Worm (Caenorhabditis elegans) whole organism, L2 larva: ENCODE data around the gene lpin-1.

ENCODE experiments used
- C34F6.9 ChIP-seq: fragments of 150-350 bp; optimal IDR thresholded peaks from 2 replicates; lab custom pipeline; 2014; ENCODE audit warnings: missing biosample characterization, missing genetic modification characterization
- F13H6.1 ChIP-seq: sonication (generic microtip); optimal IDR thresholded peaks from 2 replicates; lab custom pipeline; 2016; ENCODE audit warnings: missing genetic modification characterization, missing compliant biosample characterization
- Y55F3AM.14 ChIP-seq: fragments of 200-800 bp; sonication (Bioruptor generic); optimal IDR thresholded peaks from 2 replicates; lab custom pipeline; 2018; ENCODE audit warnings: mild to moderate bottlenecking, missing genetic modification characterization, missing compliant biosample characterization
- ZK546.5 ChIP-seq: sonication (generic microtip); optimal IDR thresholded peaks from 2 replicates; lab custom pipeline; 2017; ENCODE audit warnings: missing biosample characterization, missing genetic modification characterization
- alr-1 ChIP-seq: fragments of 150-350 bp; optimal IDR thresholded peaks from 2 replicates; lab custom pipeline; 2014; ENCODE audit warnings: missing biosample characterization, missing genetic modification characterization
- aly-2 ChIP-seq: fragments of 150-350 bp; optimal IDR thresholded peaks from 2 replicates; lab custom pipeline; 2014; ENCODE audit warnings: missing biosample characterization, missing genetic modification characterization
- ama-1 ChIP-seq: fragments of 150-350 bp; optimal IDR thresholded peaks from 2 replicates; lab custom pipeline; 2018; ENCODE audit warnings: inconsistent platforms
- blmp-1 ChIP-seq: sonication (generic microtip); optimal IDR thresholded peaks from 2 replicates; lab custom pipeline; 2017; ENCODE audit warnings: missing genetic modification characterization, mild to moderate bottlenecking, missing compliant biosample characterization, antibody characterized with exemption, moderate library complexity; ENCODE audit not compliant: insufficient read depth
- ceh-16 ChIP-seq: fragments of 150-350 bp; optimal IDR thresholded peaks from 2 replicates; lab custom pipeline; 2014; ENCODE audit warnings: missing biosample characterization, missing genetic modification characterization
- crh-2 ChIP-seq: sonication (generic microtip); optimal IDR thresholded peaks from 2 replicates; lab custom pipeline; 2017; ENCODE audit warnings: missing biosample characterization, missing genetic modification characterization
- egl-27 ChIP-seq: sonication (generic microtip); optimal IDR thresholded peaks from 3 replicates; lab custom pipeline; 2017; ENCODE audit warnings: missing biosample characterization, missing genetic modification reagents, missing genetic modification characterization
- elt-1 ChIP-seq: fragments of 150-350 bp; optimal IDR thresholded peaks from 2 replicates; lab custom pipeline; 2014; ENCODE audit warnings: missing biosample characterization, missing genetic modification characterization
- fos-1 ChIP-seq: fragments of 150-350 bp; optimal IDR thresholded peaks from 2 replicates; lab custom pipeline; 2014; ENCODE audit warnings: missing biosample characterization, missing genetic modification characterization
- gmeb-1 ChIP-seq: fragments of 150-350 bp; optimal IDR thresholded peaks from 2 replicates; lab custom pipeline; 2014; ENCODE audit warnings: missing biosample characterization, missing genetic modification characterization
- lin-11 ChIP-seq: fragments of 150-350 bp; sonication (generic microtip); optimal IDR thresholded peaks from 2 replicates; lab custom pipeline; 2014; ENCODE audit warnings: missing biosample characterization, missing genetic modification characterization, inconsistent platforms, mixed read lengths
- lin-13 ChIP-seq: fragments of 150-350 bp; optimal IDR thresholded peaks from 2 replicates; lab custom pipeline; 2014; ENCODE audit warnings: missing biosample characterization, missing genetic modification reagents, missing genetic modification characterization
- lin-39 ChIP-seq: fragments of 150-350 bp; optimal IDR thresholded peaks from 2 replicates; lab custom pipeline; 2014; ENCODE audit warnings: missing biosample characterization, missing genetic modification reagents, missing genetic modification characterization
- lsy-2 ChIP-seq, 2 experiments: fragments of 150-350 bp in 1 of 2; sonication (generic microtip) in 1 of 2; optimal IDR thresholded peaks; 2 replicates each; lab custom pipeline; 2014 to 2017; ENCODE audit warnings: missing biosample characterization in 2 of 2, missing genetic modification characterization in 2 of 2
- mab-5 ChIP-seq: fragments of 150-350 bp; optimal IDR thresholded peaks from 2 replicates; lab custom pipeline; 2014; ENCODE audit warnings: missing biosample characterization, missing genetic modification characterization
- mbf-1 ChIP-seq: sonication (generic microtip); optimal IDR thresholded peaks from 2 replicates; lab custom pipeline; 2017; ENCODE audit warnings: missing biosample characterization, missing genetic modification characterization
- mdl-1 ChIP-seq, 2 experiments: fragments of 150-350 bp in 1 of 2; sonication (generic microtip) in 1 of 2; optimal IDR thresholded peaks; 2 replicates each; lab custom pipeline; 2017; ENCODE audit warnings: missing biosample characterization in 2 of 2, missing genetic modification characterization in 2 of 2
- nhr-10 ChIP-seq: sonication (generic microtip); optimal IDR thresholded peaks from 2 replicates; lab custom pipeline; 2017; ENCODE audit warnings: missing biosample characterization, missing genetic modification characterization
- nhr-12 ChIP-seq: fragments of 150-350 bp; optimal IDR thresholded peaks from 2 replicates; lab custom pipeline; 2014; ENCODE audit warnings: missing biosample characterization, missing genetic modification characterization
- nhr-129 ChIP-seq: fragments of 150-350 bp; optimal IDR thresholded peaks from 2 replicates; lab custom pipeline; 2014; ENCODE audit warnings: missing biosample characterization, missing genetic modification characterization
- nhr-21 ChIP-seq: fragments of 150-350 bp; optimal IDR thresholded peaks from 2 replicates; lab custom pipeline; 2014; ENCODE audit warnings: missing biosample characterization, missing genetic modification characterization
- nhr-25 ChIP-seq: fragments of 150-350 bp; sonication (generic microtip); optimal IDR thresholded peaks from 3 replicates; lab custom pipeline; 2014; ENCODE audit warnings: missing biosample characterization, missing genetic modification characterization
- nhr-6 ChIP-seq: fragments of 150-350 bp; optimal IDR thresholded peaks from 2 replicates; lab custom pipeline; 2014; ENCODE audit warnings: missing biosample characterization, missing genetic modification characterization
- nhr-77 ChIP-seq: fragments of 150-350 bp; optimal IDR thresholded peaks from 2 replicates; lab custom pipeline; 2014; ENCODE audit warnings: missing biosample characterization, missing genetic modification characterization
- sem-4 ChIP-seq: fragments of 150-350 bp; optimal IDR thresholded peaks from 2 replicates; lab custom pipeline; 2014; ENCODE audit warnings: missing biosample characterization, missing genetic modification reagents, missing genetic modification characterization
- skn-1 ChIP-seq: sonication (generic microtip); optimal IDR thresholded peaks from 2 replicates; lab custom pipeline; 2017; ENCODE audit warnings: missing biosample characterization, missing genetic modification characterization
- sma-3 ChIP-seq: sonication (generic microtip); optimal IDR thresholded peaks from 2 replicates; lab custom pipeline; 2016; ENCODE audit warnings: missing genetic modification reagents, missing genetic modification characterization, missing compliant biosample characterization
- sma-9 ChIP-seq, 2 experiments: fragments of 150-350 bp in 1 of 2; sonication (generic microtip) in 1 of 2; optimal IDR thresholded peaks; 2 replicates each; lab custom pipeline; 2014 to 2016; ENCODE audit warnings: missing genetic modification characterization in 2 of 2, mild to moderate bottlenecking in 1 of 2, missing biosample characterization in 1 of 2, missing compliant biosample characterization in 1 of 2, missing genetic modification reagents in 1 of 2, moderate library complexity in 1 of 2
- snpc-4 ChIP-seq: fragments of 150-350 bp; optimal IDR thresholded peaks from 2 replicates; lab custom pipeline; 2014; ENCODE audit warnings: missing biosample characterization, missing genetic modification characterization
- unc-39 ChIP-seq: fragments of 150-350 bp; optimal IDR thresholded peaks from 2 replicates; lab custom pipeline; 2014; ENCODE audit warnings: missing biosample characterization, missing genetic modification characterization
- unc-55 ChIP-seq: fragments of 150-350 bp; sonication (generic microtip); optimal IDR thresholded peaks from 3 replicates; lab custom pipeline; 2014; ENCODE audit warnings: missing biosample characterization, missing genetic modification reagents, missing genetic modification characterization
- unc-62 ChIP-seq: fragments of 150-350 bp; optimal IDR thresholded peaks from 2 replicates; lab custom pipeline; 2014; ENCODE audit warnings: missing biosample characterization, missing genetic modification reagents, missing genetic modification characterization
- zag-1 ChIP-seq: fragments of 150-350 bp; optimal IDR thresholded peaks from 2 replicates; lab custom pipeline; 2014; ENCODE audit warnings: missing biosample characterization, missing genetic modification characterization
- ztf-11 ChIP-seq: sonication (generic microtip); optimal IDR thresholded peaks from 2 replicates; lab custom pipeline; 2017; ENCODE audit warnings: missing biosample characterization, missing genetic modification characterization
- ztf-4 ChIP-seq: fragments of 150-350 bp; optimal IDR thresholded peaks from 2 replicates; lab custom pipeline; 2014; ENCODE audit warnings: missing biosample characterization, missing genetic modification characterization

Gene lpin-1

DNA sequence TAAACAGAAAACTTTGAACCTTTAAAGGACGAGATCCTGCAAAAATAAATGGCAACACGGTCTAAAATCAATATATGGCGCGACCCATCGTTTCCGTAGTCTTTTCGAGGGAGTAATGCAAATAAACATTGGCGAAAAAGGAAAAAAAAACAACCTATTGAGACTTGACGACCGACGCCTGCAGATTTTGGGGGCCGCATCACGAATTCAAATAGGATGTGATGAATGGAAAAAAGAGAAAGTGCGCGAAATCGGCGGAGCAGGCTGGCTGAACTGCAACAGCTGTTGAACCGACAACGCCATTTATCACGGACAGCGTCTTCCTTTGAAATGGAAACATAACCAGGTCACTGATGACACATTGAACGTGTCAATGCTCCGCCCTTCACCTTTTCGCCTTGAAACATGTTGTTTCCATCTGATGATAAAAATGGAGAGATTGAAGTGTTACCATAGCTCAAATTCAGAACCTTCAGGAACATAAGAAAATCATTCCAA is 4.0 kb upstream of the lpin-1 start:
- TF ChIP-seq egl-27 (tag; lab: Kevin White, UChicago) = no peak
- no peak for TF ChIP-seq mbf-1
- peak; percentile 34 for TF ChIP-seq sma-9 (GFP tag; optimal IDR thresholded peaks at IDR 0.05; lab: Kevin White, UChicago)
- TF ChIP-seq sma-9 (tag; optimal IDR thresholded peaks at IDR 0.05; lab: Kevin White, UChicago) = no peak
- TF ChIP-seq C34F6.9 (tag; lab: Kevin White, UChicago) = no peak
- peak; percentile 12 for TF ChIP-seq lin-13
- TF ChIP-seq mab-5 (tag; lab: Kevin White, UChicago) = no peak

DNA sequence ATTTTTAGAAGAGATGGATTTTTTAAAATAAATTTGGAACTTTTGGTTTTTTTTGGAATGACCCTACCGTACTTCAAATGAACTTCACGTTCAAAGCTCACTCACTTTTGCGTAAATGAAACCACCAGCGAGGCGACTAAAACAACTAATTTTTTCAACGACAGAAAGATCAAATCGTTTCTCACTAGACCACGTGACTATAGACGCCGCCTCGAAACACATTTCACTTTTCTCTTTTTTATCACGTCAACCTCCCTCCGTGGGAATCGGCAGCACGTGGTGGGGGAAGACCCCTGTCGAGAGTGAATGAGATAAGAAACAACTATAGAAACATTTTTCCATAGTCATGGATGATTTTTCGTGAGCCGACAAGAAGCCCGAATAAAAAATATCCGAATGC is 3.4 kb upstream of the lpin-1 start:
- no peak for TF ChIP-seq skn-1 (tag; lab: Kevin White, UChicago)
- no peak for TF ChIP-seq zag-1
- TF ChIP-seq gmeb-1 (tag; lab: Kevin White, UChicago) = peak; percentile 65
- no peak for TF ChIP-seq ztf-11 (tag; lab: Kevin White, UChicago)
- TF ChIP-seq crh-2 = peak; percentile 91
- peak; percentile 29 for TF ChIP-seq snpc-4
- TF ChIP-seq unc-39 (tag; lab: Kevin White, UChicago) = no peak
- peak; percentile 70 for TF ChIP-seq egl-27 (tag; lab: Kevin White, UChicago)
- TF ChIP-seq ceh-16 (tag; lab: Kevin White, UChicago) = peak; percentile 3
- TF ChIP-seq unc-62 (GFP tag; lab: Kevin White, UChicago) = peak; percentile 27
- TF ChIP-seq nhr-6 (tag; lab: Kevin White, UChicago) = no peak
- TF ChIP-seq nhr-25 (tag; lab: Kevin White, UChicago) = peak; percentile 91
- no peak for TF ChIP-seq lin-11 (tag; lab: Kevin White, UChicago)
- no peak for TF ChIP-seq lin-39 (tag; lab: Kevin White, UChicago)
- TF ChIP-seq lsy-2 (tag; optimal IDR thresholded peaks at IDR 0.05; lab: Kevin White, UChicago) = peak; percentile 12 to 74
- TF ChIP-seq C34F6.9 (tag; lab: Kevin White, UChicago) = peak; percentile 65
- peak; percentile 69 for TF ChIP-seq fos-1 (tag; lab: Kevin White, UChicago)
- no peak for TF ChIP-seq elt-1 (tag; lab: Kevin White, UChicago)
- peak; percentile 87 for TF ChIP-seq nhr-129 (tag; lab: Kevin White, UChicago)
- TF ChIP-seq sma-9 (GFP tag; optimal IDR thresholded peaks at IDR 0.05; lab: Kevin White, UChicago) = peak; percentile 100
- peak; percentile 20 for TF ChIP-seq sma-9 (tag; optimal IDR thresholded peaks at IDR 0.05; lab: Kevin White, UChicago)
- no peak for TF ChIP-seq Y55F3AM.14 (GFP tag; lab: Kevin White, UChicago)
- TF ChIP-seq F13H6.1 (tag; lab: Kevin White, UChicago) = peak; percentile 89
- TF ChIP-seq ama-1 (lab: Kevin White, UChicago) = peak; percentile 48
- TF ChIP-seq alr-1 = no peak
- no peak for TF ChIP-seq ZK546.5
- TF ChIP-seq nhr-77 (tag; lab: Kevin White, UChicago) = no peak
- peak; percentile 76 for TF ChIP-seq nhr-21 (tag; lab: Kevin White, UChicago)
- TF ChIP-seq sma-3 (GFP tag; lab: Kevin White, UChicago) = peak; percentile 93
- TF ChIP-seq nhr-10 = peak; percentile 5
- peak; percentile 98 for TF ChIP-seq blmp-1
- TF ChIP-seq unc-55 (GFP tag; lab: Kevin White, UChicago) = peak; percentile 9
- peak; percentile 88 for TF ChIP-seq ztf-4 (tag; lab: Kevin White, UChicago)
- peak; percentile 70 for TF ChIP-seq lin-13
- TF ChIP-seq nhr-12 (tag; lab: Kevin White, UChicago) = no peak
- no peak for TF ChIP-seq aly-2 (tag; lab: Kevin White, UChicago)
- peak; percentile 93 to 97 for TF ChIP-seq mdl-1 (tag; optimal IDR thresholded peaks at IDR 0.05; lab: Kevin White, UChicago)
- peak; percentile 78 for TF ChIP-seq sem-4
